Worm (Caenorhabditis elegans): Measurements from ENCODE around the gene gex-3.

ce11 chrIV:12445463-12445934 lies 41.3 kb downstream of the gex-3 start, which contains the start of gene C25G4.3:
- TF ChIP-seq ceh-8 (GFP tag; optimal IDR thresholded peaks at IDR 0.05) (no peak), mdl-1 (tag; optimal IDR thresholded peaks at IDR 0.05) (no peak), tbx-2 (tag; optimal IDR thresholded peaks at IDR 0.05) (no peak), ama-1 (optimal IDR thresholded peaks at IDR 0.05) (no peak), aha-1 (tag; optimal IDR thresholded peaks at IDR 0.05) (no peak), lin-39 (tag; optimal IDR thresholded peaks at IDR 0.05) (no peak)
